Worm (Caenorhabditis elegans): ENCODE data around the gene R102.3.
A peak's percentile ranks its signal among the peaks of the same experiment; 100 is the strongest.
"Not testable (repeated sequence)": the region's sequence is repeated elsewhere in the genome, so short reads cannot be mapped to it uniquely, and the experiment has no call there.

The R102.3 gene

DNA sequence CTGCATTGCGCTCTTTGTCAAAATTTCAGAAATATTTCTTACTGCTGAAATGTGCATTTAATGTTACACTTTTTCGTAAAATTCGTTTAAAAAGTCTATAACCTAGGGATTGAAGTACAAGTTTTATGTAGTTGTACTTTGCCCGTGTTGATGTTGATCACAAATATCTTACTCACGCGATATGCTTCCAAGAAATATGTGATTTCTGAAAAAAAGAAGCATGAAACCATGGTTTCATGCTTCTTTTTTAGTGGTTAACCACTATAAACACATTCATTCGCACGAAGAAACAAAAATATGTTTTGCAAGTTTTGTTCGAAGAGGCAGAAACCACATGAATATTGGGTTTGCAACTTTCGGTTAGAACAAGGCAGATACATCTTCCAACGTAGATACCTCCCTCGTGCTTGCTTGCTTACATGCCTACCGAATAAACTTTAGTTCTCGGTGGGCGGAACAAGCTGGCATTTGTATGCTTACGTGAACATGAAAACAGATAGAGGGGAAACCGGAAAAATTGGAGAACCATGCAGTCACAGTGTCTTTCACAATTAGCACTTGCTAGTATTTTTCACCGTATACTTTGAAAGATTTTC, at the start of gene R102.3:
Gene R102.3 (plus strand): TSS at position 546 of the 596 bp plus-strand sequence.
- no peak for TF ChIP-seq tab-1 (GFP tag; IDR thresholded peaks at IDR 0.05)
- no peak for TF ChIP-seq med-1 (GFP tag; optimal IDR thresholded peaks at IDR 0.05; ENCODE audit: insufficient read depth)
- no peak for TF ChIP-seq klf-2 (GFP tag; conservative IDR thresholded peaks at IDR 0.05)
- no peak for TF ChIP-seq T22C8.4 (GFP tag; IDR thresholded peaks at IDR 0.05)
- no peak for TF ChIP-seq cog-1 (tag; optimal IDR thresholded peaks at IDR 0.05)
- no peak for TF ChIP-seq ref-1 (GFP tag; conservative IDR thresholded peaks at IDR 0.05)
- no peak for TF ChIP-seq flt-1 (GFP tag; IDR thresholded peaks at IDR 0.05)
- TF ChIP-seq ztf-23 (GFP tag; IDR thresholded peaks at IDR 0.05) = no peak
- no peak for TF ChIP-seq ztf-29 (GFP tag; IDR thresholded peaks at IDR 0.05)

DNA sequence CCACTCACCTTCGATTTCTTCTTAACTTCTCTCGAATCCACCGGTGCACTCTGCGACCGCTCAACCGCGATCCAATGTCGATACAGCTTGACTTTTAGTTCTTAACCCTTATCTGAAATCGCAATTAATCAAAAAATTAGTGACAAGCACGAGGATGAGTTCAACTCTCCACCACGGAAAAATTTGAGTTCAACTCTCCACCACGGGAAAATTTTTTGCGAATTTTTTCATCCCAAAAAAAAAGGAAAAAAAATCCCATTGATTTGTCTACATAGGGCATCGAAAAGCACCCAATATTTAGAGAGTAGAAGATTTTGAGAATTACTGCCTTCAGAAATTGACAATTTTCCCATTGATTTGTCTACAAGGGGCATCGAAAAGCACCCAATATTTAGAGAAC, 35.3 kb upstream of the R102.3 start, which contains the start of gene glb-19:
Gene glb-19 (minus strand): TSS at position 101 of the 400 bp plus-strand sequence.
- TF ChIP-seq flt-1, tab-1, ztf-29 (GFP tag; IDR thresholded peaks at IDR 0.05): not testable (repeated sequence)

DNA sequence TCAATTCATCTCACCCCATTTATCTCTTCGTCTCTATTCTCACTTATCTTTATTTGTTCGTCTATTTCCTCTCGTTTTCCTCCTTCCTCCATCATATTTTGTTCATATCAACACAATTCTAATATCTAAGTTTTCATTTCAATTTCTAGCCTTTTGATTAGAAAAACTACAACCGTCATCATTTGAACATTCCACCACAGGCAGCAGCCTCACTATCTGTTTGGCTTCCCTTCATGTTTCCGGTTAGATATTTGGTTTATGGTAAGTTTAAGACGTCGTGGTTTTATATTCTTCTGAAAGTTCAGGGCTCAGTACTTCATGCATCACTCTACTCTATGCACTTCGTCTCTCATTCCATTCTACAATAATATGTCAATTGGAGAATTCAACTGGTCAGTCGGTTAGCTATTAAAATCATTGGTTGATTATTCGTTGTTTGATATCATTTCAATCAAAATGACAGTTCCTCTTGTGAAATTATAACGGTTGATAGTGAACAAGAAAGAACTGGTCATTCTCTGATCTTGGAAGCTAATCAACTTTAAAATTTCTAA, 32.5 kb upstream of the R102.3 start, which contains the start of gene K08C7.1:
Gene K08C7.1 (plus strand): TSS at position 43 of the 554 bp plus-strand sequence.
- TF ChIP-seq med-1 (GFP tag; optimal IDR thresholded peaks at IDR 0.05; ENCODE audit: insufficient read depth) = no peak
- no peak for TF ChIP-seq klf-2 (GFP tag; conservative IDR thresholded peaks at IDR 0.05)
- TF ChIP-seq flt-1 (GFP tag; IDR thresholded peaks at IDR 0.05) = no peak
- TF ChIP-seq tab-1 (GFP tag; IDR thresholded peaks at IDR 0.05) = no peak
- TF ChIP-seq ztf-29 (GFP tag; IDR thresholded peaks at IDR 0.05) = no peak
- no peak for TF ChIP-seq ref-1 (GFP tag; conservative IDR thresholded peaks at IDR 0.05)
- no peak for TF ChIP-seq cog-1 (tag; optimal IDR thresholded peaks at IDR 0.05)
- no peak for TF ChIP-seq T22C8.4 (GFP tag; IDR thresholded peaks at IDR 0.05)
- TF ChIP-seq ztf-23 (GFP tag; IDR thresholded peaks at IDR 0.05) = no peak

- TF ChIP-seq ztf-29 (GFP tag; IDR thresholded peaks at IDR 0.05) (0 out of 2 replicates have a peak, but pooled peaks have one; percentile 16), tab-1 (GFP tag; IDR thresholded peaks at IDR 0.05) (peak; percentile 77), ztf-23 (GFP tag; IDR thresholded peaks at IDR 0.05) (peak; percentile 60; the same call in 1 of the 2 replicates)
Observed at ce11 chrIV:10658366-10658765, 31.0 kb upstream of the R102.3 start.

DNA sequence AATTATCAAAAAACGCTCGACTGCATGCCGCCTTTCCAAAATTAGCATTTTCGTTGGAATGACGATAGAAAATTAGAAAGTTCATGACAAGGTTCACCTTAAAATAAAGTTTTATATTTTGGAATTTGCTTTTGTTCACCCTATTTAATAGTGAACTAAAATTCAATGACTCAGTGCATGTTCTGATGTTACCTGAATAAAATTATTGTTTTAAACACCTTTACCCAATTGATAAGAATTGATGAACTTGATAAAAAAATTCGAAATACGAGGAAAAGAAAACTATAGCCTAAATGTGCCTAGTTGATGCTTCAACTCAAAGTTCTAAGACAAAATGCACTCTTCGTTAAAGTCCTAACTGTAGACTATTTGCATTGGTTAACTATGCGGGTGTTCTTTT, 28.2 kb upstream of the R102.3 start:
- TF ChIP-seq T22C8.4 (GFP tag; IDR thresholded peaks at IDR 0.05) (no peak), cog-1 (tag; optimal IDR thresholded peaks at IDR 0.05) (no peak), flt-1 (GFP tag; IDR thresholded peaks at IDR 0.05) (no peak), ref-1 (GFP tag; conservative IDR thresholded peaks at IDR 0.05) (no peak), ztf-23 (GFP tag; IDR thresholded peaks at IDR 0.05) (no peak), klf-2 (GFP tag; conservative IDR thresholded peaks at IDR 0.05) (no peak), tab-1 (GFP tag; IDR thresholded peaks at IDR 0.05) (no peak), ztf-29 (GFP tag; IDR thresholded peaks at IDR 0.05) (no peak), med-1 (GFP tag; optimal IDR thresholded peaks at IDR 0.05; ENCODE audit: insufficient read depth) (no peak)

DNA sequence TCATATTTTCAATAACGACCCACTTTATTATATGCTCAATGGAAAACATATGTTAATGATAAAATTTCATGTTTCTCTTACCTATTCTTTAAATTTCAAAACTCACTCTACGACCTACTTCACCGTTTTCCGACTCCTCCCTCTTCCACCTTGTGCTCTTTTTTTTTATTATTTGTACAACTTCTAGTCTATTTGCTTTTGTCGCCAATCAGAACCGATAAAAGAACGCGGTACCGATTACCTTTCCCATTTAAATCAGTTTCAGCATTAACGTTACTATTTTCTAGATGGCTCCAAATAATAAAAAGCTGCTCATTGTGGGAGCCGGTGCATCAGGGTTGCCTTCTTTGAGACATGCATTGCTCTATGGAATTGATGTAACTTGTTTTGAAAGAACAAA, 27.6 kb upstream of the R102.3 start, which contains the start of gene fmo-1:
Gene fmo-1 (plus strand): TSS at position 98 of the 400 bp plus-strand sequence.
- TF ChIP-seq T22C8.4 (GFP tag; IDR thresholded peaks at IDR 0.05) (no peak), klf-2 (GFP tag; conservative IDR thresholded peaks at IDR 0.05) (no peak), med-1 (GFP tag; optimal IDR thresholded peaks at IDR 0.05; ENCODE audit: insufficient read depth) (no peak), ref-1 (GFP tag; conservative IDR thresholded peaks at IDR 0.05) (no peak), cog-1 (tag; optimal IDR thresholded peaks at IDR 0.05) (no peak), ztf-23 (GFP tag; IDR thresholded peaks at IDR 0.05) (no peak), flt-1 (GFP tag; IDR thresholded peaks at IDR 0.05) (no peak), ztf-29 (GFP tag; IDR thresholded peaks at IDR 0.05) (no peak), tab-1 (GFP tag; IDR thresholded peaks at IDR 0.05) (no peak)

DNA sequence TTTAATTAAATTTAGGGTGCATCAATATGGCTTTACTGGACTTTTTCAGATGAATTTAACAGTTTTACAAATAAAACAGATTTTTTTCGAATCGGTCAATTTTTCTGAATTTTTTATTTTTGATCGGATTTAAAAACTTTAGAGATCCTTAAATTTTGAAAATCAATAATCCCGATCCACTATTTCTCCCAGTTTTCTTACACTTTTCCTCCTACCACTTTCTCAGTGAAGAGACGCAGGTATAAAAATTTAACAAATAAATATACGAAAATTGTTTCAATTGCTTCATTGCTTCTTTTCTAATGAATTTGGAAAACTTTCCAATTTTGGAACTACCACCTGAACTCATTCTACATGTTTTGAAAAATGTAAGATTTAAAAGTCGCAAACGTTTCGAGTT, 25.2 kb upstream of the R102.3 start, which contains the start of gene K08C7.7:
Gene K08C7.7 (plus strand): TSS at position 301 of the 400 bp plus-strand sequence.
- TF ChIP-seq klf-2 (GFP tag; conservative IDR thresholded peaks at IDR 0.05) = no peak
- no peak for TF ChIP-seq ztf-29 (GFP tag; IDR thresholded peaks at IDR 0.05)
- no peak for TF ChIP-seq tab-1 (GFP tag; IDR thresholded peaks at IDR 0.05)
- no peak for TF ChIP-seq ref-1 (GFP tag; conservative IDR thresholded peaks at IDR 0.05)
- no peak for TF ChIP-seq med-1 (GFP tag; optimal IDR thresholded peaks at IDR 0.05; ENCODE audit: insufficient read depth)
- TF ChIP-seq T22C8.4 (GFP tag; IDR thresholded peaks at IDR 0.05) = no peak
- TF ChIP-seq ztf-23 (GFP tag; IDR thresholded peaks at IDR 0.05) = no peak
- TF ChIP-seq cog-1 (tag; optimal IDR thresholded peaks at IDR 0.05) = no peak
- TF ChIP-seq flt-1 (GFP tag; IDR thresholded peaks at IDR 0.05) = no peak

ce11 chrIV:10666523-10666922, 22.8 kb upstream of the R102.3 start, which contains the start of gene epi-1:
Gene epi-1 (plus strand): TSS chrIV:10666823.
- TF ChIP-seq tab-1 (GFP tag; IDR thresholded peaks at IDR 0.05) (no peak), ref-1 (GFP tag; conservative IDR thresholded peaks at IDR 0.05) (no peak), med-1 (GFP tag; optimal IDR thresholded peaks at IDR 0.05; ENCODE audit: insufficient read depth) (no peak), klf-2 (GFP tag; conservative IDR thresholded peaks at IDR 0.05) (no peak), ztf-29 (GFP tag; IDR thresholded peaks at IDR 0.05) (no peak), T22C8.4 (GFP tag; IDR thresholded peaks at IDR 0.05) (no peak), cog-1 (tag; optimal IDR thresholded peaks at IDR 0.05) (no peak), flt-1 (GFP tag; IDR thresholded peaks at IDR 0.05) (no peak), ztf-23 (GFP tag; IDR thresholded peaks at IDR 0.05) (no peak)

DNA sequence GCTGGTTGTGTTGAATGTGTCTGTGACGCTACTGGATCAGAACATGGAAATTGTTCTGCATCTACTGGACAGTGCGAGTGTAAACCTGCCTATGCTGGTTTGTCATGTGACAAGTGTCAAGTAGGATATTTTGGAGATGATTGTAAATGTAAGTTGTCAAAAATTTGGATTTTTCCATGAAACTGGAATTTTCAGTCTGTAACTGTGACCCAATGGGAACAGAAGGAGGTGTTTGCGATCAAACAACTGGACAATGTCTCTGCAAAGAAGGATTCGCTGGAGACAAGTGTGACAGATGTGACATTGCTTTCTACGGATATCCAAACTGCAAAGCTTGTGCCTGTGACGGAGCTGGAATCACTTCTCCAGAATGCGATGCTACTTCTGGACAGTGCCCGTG, 20.8 kb upstream of the R102.3 start:
- TF ChIP-seq med-1 (GFP tag; optimal IDR thresholded peaks at IDR 0.05; ENCODE audit: insufficient read depth) (no peak), klf-2 (GFP tag; conservative IDR thresholded peaks at IDR 0.05) (no peak), T22C8.4 (GFP tag; IDR thresholded peaks at IDR 0.05) (no peak), cog-1 (tag; optimal IDR thresholded peaks at IDR 0.05) (no peak), tab-1 (GFP tag; IDR thresholded peaks at IDR 0.05) (no peak), ref-1 (GFP tag; conservative IDR thresholded peaks at IDR 0.05) (no peak), ztf-29 (GFP tag; IDR thresholded peaks at IDR 0.05) (no peak), ztf-23 (GFP tag; IDR thresholded peaks at IDR 0.05) (no peak), flt-1 (GFP tag; IDR thresholded peaks at IDR 0.05) (no peak)

Measured in whole organism, midembryonic.